Worm (Caenorhabditis elegans) whole organism, L3 larva: Measurements from ENCODE around the gene gpa-10.

Experiments used
- R02D3.7 ChIP-seq: fragments of 150-350 bp; optimal IDR thresholded peaks from 2 replicates; lab custom pipeline; 2014; ENCODE audit warnings: missing biosample characterization, missing genetic modification characterization
- ZK546.5 ChIP-seq: sonication (generic microtip); optimal IDR thresholded peaks from 2 replicates; lab custom pipeline; 2017; ENCODE audit warnings: missing biosample characterization, missing genetic modification characterization
- aly-2 ChIP-seq: fragments of 150-350 bp; optimal IDR thresholded peaks from 2 replicates; lab custom pipeline; 2014; ENCODE audit warnings: missing biosample characterization, missing genetic modification characterization
- ama-1 ChIP-seq: fragments of 150-350 bp; optimal IDR thresholded peaks from 2 replicates; lab custom pipeline; 2018
- ceh-16 ChIP-seq: sonication (generic microtip); optimal IDR thresholded peaks from 2 replicates; lab custom pipeline; 2017; ENCODE audit warnings: missing biosample characterization, missing genetic modification characterization
- ceh-28 ChIP-seq: fragments of 150-350 bp; optimal IDR thresholded peaks from 2 replicates; lab custom pipeline; 2014; ENCODE audit warnings: missing biosample characterization, missing genetic modification reagents, missing genetic modification characterization
- ceh-82 ChIP-seq: fragments of 150-350 bp; optimal IDR thresholded peaks from 2 replicates; lab custom pipeline; 2014; ENCODE audit warnings: missing biosample characterization, missing genetic modification characterization
- ceh-9 ChIP-seq: sonication (generic microtip); optimal IDR thresholded peaks from 2 replicates; lab custom pipeline; 2018; ENCODE audit warnings: missing biosample characterization, missing genetic modification characterization
- egl-27 ChIP-seq: sonication (generic microtip); optimal IDR thresholded peaks from 4 replicates; lab custom pipeline; 2017; ENCODE audit warnings: missing biosample characterization, missing genetic modification reagents, missing genetic modification characterization
- egl-5 ChIP-seq: fragments of 150-350 bp; optimal IDR thresholded peaks from 2 replicates; lab custom pipeline; 2017; ENCODE audit warnings: missing biosample characterization, missing genetic modification reagents, missing genetic modification characterization, inconsistent platforms
- elt-1 ChIP-seq: fragments of 150-350 bp; optimal IDR thresholded peaks from 2 replicates; lab custom pipeline; 2014; ENCODE audit warnings: missing biosample characterization, missing genetic modification characterization
- elt-2 ChIP-seq: sonication (generic microtip); optimal IDR thresholded peaks from 2 replicates; lab custom pipeline; 2016; ENCODE audit warnings: missing genetic modification reagents, mild to moderate bottlenecking, missing genetic modification characterization, missing compliant biosample characterization
- elt-3 ChIP-seq, 3 experiments: fragments of 150-350 bp in 1 of 3; sonication (generic microtip) in 2 of 3; optimal IDR thresholded peaks; 2 replicates in 2 of 3; 4 replicates in 1 of 3; lab custom pipeline; 2014 to 2017; ENCODE audit warnings: missing biosample characterization in 3 of 3, missing genetic modification characterization in 3 of 3
- eor-1 ChIP-seq, 2 experiments: fragments of 150-350 bp; optimal IDR thresholded peaks; 2 replicates each; lab custom pipeline; 2014 to 2018; ENCODE audit warnings: missing biosample characterization in 2 of 2, missing genetic modification characterization in 2 of 2
- fkh-10 ChIP-seq: sonication (generic microtip); optimal IDR thresholded peaks from 2 replicates; lab custom pipeline; 2017; ENCODE audit warnings: missing biosample characterization, missing genetic modification reagents, missing genetic modification characterization
- fos-1 ChIP-seq: fragments of 150-350 bp; optimal IDR thresholded peaks from 2 replicates; lab custom pipeline; 2014; ENCODE audit warnings: missing biosample characterization, missing genetic modification characterization
- hmg-11 ChIP-seq: sonication (generic microtip); optimal IDR thresholded peaks from 2 replicates; lab custom pipeline; 2016; ENCODE audit warnings: missing genetic modification characterization, missing compliant biosample characterization
- lin-15B ChIP-seq: fragments of 150-350 bp; optimal IDR thresholded peaks from 2 replicates; lab custom pipeline; 2014; ENCODE audit warnings: missing biosample characterization, missing genetic modification characterization
- mdl-1 ChIP-seq: fragments of 150-350 bp; optimal IDR thresholded peaks from 2 replicates; lab custom pipeline; 2014; ENCODE audit warnings: missing biosample characterization, missing genetic modification characterization
- mml-1 ChIP-seq: fragments of 150-350 bp; sonication (generic microtip); optimal IDR thresholded peaks from 3 replicates; lab custom pipeline; 2014; ENCODE audit warnings: missing biosample characterization, missing genetic modification characterization
- nfya-1 ChIP-seq: sonication (generic microtip); optimal IDR thresholded peaks from 2 replicates; lab custom pipeline; 2017; ENCODE audit warnings: missing genetic modification characterization, mild to moderate bottlenecking, missing compliant biosample characterization, antibody characterized with exemption, moderate library complexity; ENCODE audit not compliant: insufficient read depth
- nhr-12 ChIP-seq: fragments of 150-350 bp; optimal IDR thresholded peaks from 2 replicates; lab custom pipeline; 2014; ENCODE audit warnings: missing biosample characterization, missing genetic modification characterization
- nhr-23 ChIP-seq: fragments of 150-350 bp; optimal IDR thresholded peaks from 2 replicates; lab custom pipeline; 2014; ENCODE audit warnings: missing biosample characterization, missing genetic modification reagents, missing genetic modification characterization
- nhr-237 ChIP-seq: fragments of 150-350 bp; optimal IDR thresholded peaks from 2 replicates; lab custom pipeline; 2014; ENCODE audit warnings: missing biosample characterization, missing genetic modification characterization
- nhr-25 ChIP-seq: sonication (generic microtip); optimal IDR thresholded peaks from 2 replicates; lab custom pipeline; 2017; ENCODE audit warnings: missing biosample characterization, missing genetic modification characterization
- nhr-67 ChIP-seq: fragments of 150-350 bp; optimal IDR thresholded peaks from 2 replicates; lab custom pipeline; 2014; ENCODE audit warnings: missing biosample characterization, missing genetic modification characterization
- nhr-76 ChIP-seq: fragments of 150-350 bp; sonication (generic microtip); optimal IDR thresholded peaks from 5 replicates; lab custom pipeline; 2014; ENCODE audit warnings: missing biosample characterization, missing genetic modification characterization
- nhr-77 ChIP-seq: fragments of 150-350 bp; optimal IDR thresholded peaks from 2 replicates; lab custom pipeline; 2014; ENCODE audit warnings: missing biosample characterization, missing genetic modification characterization
- pha-4 ChIP-seq: fragments of 150-350 bp; optimal IDR thresholded peaks from 2 replicates; lab custom pipeline; 2014; ENCODE audit warnings: missing biosample characterization, missing genetic modification reagents, missing genetic modification characterization
- pqm-1 ChIP-seq: fragments of 150-350 bp; optimal IDR thresholded peaks from 2 replicates; lab custom pipeline; 2017; ENCODE audit warnings: missing biosample characterization, missing genetic modification characterization, inconsistent platforms
- skn-1 ChIP-seq: fragments of 150-350 bp; optimal IDR thresholded peaks from 2 replicates; lab custom pipeline; 2014; ENCODE audit warnings: missing biosample characterization, missing genetic modification characterization
- snpc-4 ChIP-seq: fragments of 150-350 bp; optimal IDR thresholded peaks from 2 replicates; lab custom pipeline; 2014; ENCODE audit warnings: missing biosample characterization, missing genetic modification characterization
- tbx-2 ChIP-seq: sonication (generic microtip); optimal IDR thresholded peaks from 2 replicates; lab custom pipeline; 2016; ENCODE audit warnings: mild to moderate bottlenecking, missing genetic modification characterization, missing compliant biosample characterization
- unc-39 ChIP-seq: sonication (generic microtip); optimal IDR thresholded peaks from 4 replicates; lab custom pipeline; 2017; ENCODE audit warnings: missing biosample characterization, missing genetic modification characterization
- zag-1 ChIP-seq: fragments of 150-350 bp; optimal IDR thresholded peaks from 2 replicates; lab custom pipeline; 2014; ENCODE audit warnings: missing biosample characterization, missing genetic modification characterization
- ztf-11 ChIP-seq: fragments of 150-350 bp; optimal IDR thresholded peaks from 2 replicates; lab custom pipeline; 2014; ENCODE audit warnings: missing biosample characterization, missing genetic modification characterization
- ztf-4 ChIP-seq: fragments of 150-350 bp; optimal IDR thresholded peaks from 2 replicates; lab custom pipeline; 2014; ENCODE audit warnings: missing biosample characterization, missing genetic modification characterization

gpa-10 gene

DNA sequence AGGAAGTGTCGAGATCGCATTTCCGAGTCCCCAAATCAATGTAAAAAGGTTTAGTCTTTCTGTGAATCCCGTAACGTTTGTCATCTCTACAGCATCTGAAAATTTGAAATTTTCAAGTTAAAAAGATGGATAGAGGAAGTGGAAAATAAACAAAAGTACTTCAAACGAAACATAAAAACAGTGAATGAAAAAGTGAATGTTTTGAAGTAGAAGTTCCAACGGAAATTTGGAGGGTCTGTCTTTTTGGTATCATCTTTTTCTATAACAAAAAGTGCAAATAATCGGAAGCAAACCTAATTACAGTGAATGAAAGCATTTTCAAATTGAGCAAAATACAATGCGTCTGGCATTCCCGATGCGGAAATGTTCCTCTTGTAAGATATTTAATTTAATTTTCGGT is 8.1 kb downstream of the gpa-10 start, which contains the start of gene lgc-54:
lgc-54 (minus strand) TSS at position 101 of the 400 bp plus-strand sequence.
- no peak for TF ChIP-seq nhr-23 (tag; lab: Kevin White, UChicago)
- no peak for TF ChIP-seq nhr-25 (tag; lab: Kevin White, UChicago)
- TF ChIP-seq mml-1 (tag; lab: Kevin White, UChicago) = no peak
- TF ChIP-seq ceh-82 (tag; lab: Kevin White, UChicago) = no peak
- TF ChIP-seq nhr-67 (tag; lab: Kevin White, UChicago) = no peak
- TF ChIP-seq egl-27 (tag; lab: Kevin White, UChicago) = no peak

ce11 chrV:6842437-6842836 is 12.2 kb downstream of the gpa-10 start, which contains the start of gene T15B7.1:
TSS of gene T15B7.1 (plus strand) at chrV:6842737.
- no peak for TF ChIP-seq nhr-67 (tag; lab: Kevin White, UChicago)
- no peak for TF ChIP-seq ztf-11
- TF ChIP-seq tbx-2 (tag; lab: Kevin White, UChicago) = no peak
- TF ChIP-seq aly-2 (tag; lab: Kevin White, UChicago) = no peak

- TF ChIP-seq nhr-12 (tag; lab: Kevin White, UChicago) = no peak
- TF ChIP-seq nfya-1 (tag; lab: Kevin White, UChicago) = no peak
- no peak for TF ChIP-seq R02D3.7
- no peak for TF ChIP-seq zag-1 (tag; lab: Kevin White, UChicago)
- TF ChIP-seq pha-4 (tag; lab: Kevin White, UChicago) = no peak
- no peak for TF ChIP-seq aly-2 (tag; lab: Kevin White, UChicago)
- no peak for TF ChIP-seq eor-1 (tag; optimal IDR thresholded peaks at IDR 0.05; lab: Kevin White, UChicago)
- no peak for TF ChIP-seq fkh-10
- TF ChIP-seq elt-1 (tag; lab: Kevin White, UChicago) = no peak
- TF ChIP-seq pqm-1 (tag; lab: Kevin White, UChicago) = peak; percentile 3
- TF ChIP-seq elt-2 (tag; lab: Kevin White, UChicago) = peak; percentile 32
- no peak for TF ChIP-seq mdl-1
- TF ChIP-seq ceh-28 (tag; lab: Kevin White, UChicago) = no peak
- TF ChIP-seq nhr-237 (tag; lab: Kevin White, UChicago) = no peak
- no peak for TF ChIP-seq hmg-11 (tag; lab: Kevin White, UChicago)
- no peak for TF ChIP-seq egl-5 (tag; lab: Kevin White, UChicago)
- TF ChIP-seq skn-1 (tag; lab: Kevin White, UChicago) = no peak
- no peak for TF ChIP-seq fos-1 (tag; lab: Kevin White, UChicago)
Measured at ce11 chrV:6839008-6839407, 15.6 kb downstream of the gpa-10 start, which contains the start of gene hpo-8. TSS of gene hpo-8 (plus strand) at chrV:6839289.

ce11 chrV:6838599-6838998 is 16.0 kb downstream of the gpa-10 start, which contains the start of gene T15B7.15:
TSS of gene T15B7.15 (minus strand) at chrV:6838665.
- TF ChIP-seq nhr-23 (tag; lab: Kevin White, UChicago) (peak; percentile 43), hmg-11 (tag; lab: Kevin White, UChicago) (peak; percentile 20), ceh-28 (tag; lab: Kevin White, UChicago) (no peak), elt-2 (tag; lab: Kevin White, UChicago) (no peak), R02D3.7 (peak; percentile 96), pha-4 (tag; lab: Kevin White, UChicago) (peak; percentile 51), lin-15B (tag; lab: Kevin White, UChicago) (peak; percentile 57), nfya-1 (tag; lab: Kevin White, UChicago) (peak; percentile 44)
- TF ChIP-seq, all 47 proteins: peak for 6

DNA sequence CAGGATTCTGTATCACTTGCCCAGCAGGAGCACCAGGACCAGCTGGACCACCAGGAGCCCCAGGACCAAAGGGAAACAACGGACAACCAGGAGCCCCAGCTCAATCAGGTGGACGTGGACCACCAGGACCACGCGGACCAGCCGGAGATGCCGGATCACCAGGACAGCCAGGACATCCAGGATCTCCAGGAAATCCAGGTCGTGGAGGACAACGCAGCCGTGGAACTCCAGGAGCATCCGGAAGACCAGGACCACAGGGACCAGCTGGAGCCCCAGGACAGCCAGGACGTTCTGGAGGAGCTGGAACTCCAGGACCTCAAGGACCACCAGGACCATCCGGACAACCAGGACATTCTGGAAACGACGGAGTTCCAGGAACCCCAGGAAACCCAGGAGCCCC is 18.6 kb downstream of the gpa-10 start:
- TF ChIP-seq elt-2 (tag; lab: Kevin White, UChicago) (no peak), ceh-9 (tag; lab: Kevin White, UChicago) (no peak), ama-1 (lab: Kevin White, UChicago) (no peak), lin-15B (tag; lab: Kevin White, UChicago) (no peak), nhr-12 (tag; lab: Kevin White, UChicago) (no peak), mdl-1 (no peak), nfya-1 (tag; lab: Kevin White, UChicago) (no peak), nhr-77 (tag; lab: Kevin White, UChicago) (no peak), ztf-4 (tag; lab: Kevin White, UChicago) (no peak)

- no peak for TF ChIP-seq egl-27 (tag; lab: Kevin White, UChicago)
- TF ChIP-seq snpc-4 (tag; lab: Kevin White, UChicago) = no peak
- no peak for TF ChIP-seq nhr-12 (tag; lab: Kevin White, UChicago)
- TF ChIP-seq fkh-10 = no peak
- TF ChIP-seq R02D3.7 = no peak
- no peak for TF ChIP-seq nhr-25 (tag; lab: Kevin White, UChicago)
- no peak for TF ChIP-seq ceh-16 (tag; lab: Kevin White, UChicago)
- no peak for TF ChIP-seq hmg-11 (tag; lab: Kevin White, UChicago)
- no peak for TF ChIP-seq eor-1 (tag; optimal IDR thresholded peaks at IDR 0.05; lab: Kevin White, UChicago)
- TF ChIP-seq mdl-1 = no peak
- no peak for TF ChIP-seq aly-2 (tag; lab: Kevin White, UChicago)
- TF ChIP-seq unc-39 (tag; lab: Kevin White, UChicago) = no peak
- TF ChIP-seq ceh-82 (tag; lab: Kevin White, UChicago) = no peak
- no peak for TF ChIP-seq elt-3 (tag; optimal IDR thresholded peaks at IDR 0.05; lab: Kevin White, UChicago)
- no peak for TF ChIP-seq ZK546.5 (tag; lab: Kevin White, UChicago)
- TF ChIP-seq elt-2 (tag; lab: Kevin White, UChicago) = no peak
- TF ChIP-seq nhr-76 = no peak
- TF ChIP-seq nhr-67 (tag; lab: Kevin White, UChicago) = no peak
- TF ChIP-seq, all 47 proteins: peak for 0
Measured at ce11 chrV:6835242-6835641, 19.4 kb downstream of the gpa-10 start, which contains the start of the genes T15B7.14 and col-143. TSS of gene T15B7.14 (minus strand) at chrV:6835342. TSS of gene col-143 (plus strand) at chrV:6835635.
